Worm (Caenorhabditis elegans): ENCODE measurements around the gene nhr-95.

DNA sequence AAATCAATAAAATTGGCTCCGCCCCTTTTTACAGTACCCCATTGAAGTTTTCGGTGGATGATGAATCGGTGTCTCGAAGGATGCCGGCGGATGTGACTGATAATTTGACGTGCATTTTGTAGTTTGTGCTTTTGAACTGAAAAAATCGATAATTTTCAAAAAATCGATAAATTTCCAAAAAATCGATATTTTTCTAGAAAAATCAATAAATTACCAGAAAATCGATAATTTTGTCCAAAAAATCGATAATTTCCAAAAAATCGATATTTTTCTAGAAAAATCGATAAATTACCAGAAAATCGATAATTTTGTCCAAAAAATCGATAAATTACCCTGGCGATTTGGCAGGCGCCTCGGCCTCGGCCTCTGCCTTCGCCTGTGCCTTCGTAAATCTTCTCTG, 17.1 kb upstream of the nhr-95 start:
- TF ChIP-seq ceh-16 (tag; optimal IDR thresholded peaks at IDR 0.05), result no peak
- no peak for TF ChIP-seq pha-4 (tag; optimal IDR thresholded peaks at IDR 0.05)
- no peak for TF ChIP-seq aly-2 (tag; optimal IDR thresholded peaks at IDR 0.05)
- no peak for TF ChIP-seq jun-1 (tag; optimal IDR thresholded peaks at IDR 0.05)
- no peak for TF ChIP-seq nhr-11 (tag; optimal IDR thresholded peaks at IDR 0.05)
